Fruit fly (Drosophila melanogaster) whole organism: ENCODE measurements around the gene CG10341.

Experiments used
- CG8478 ChIP-seq: fragments of >200 bp; optimal IDR thresholded peaks from 2 replicates; lab custom pipeline; 2018; ENCODE audit warnings: inconsistent platforms
- Dll ChIP-seq: fragments of >200 bp; optimal IDR thresholded peaks from 2 replicates; lab custom pipeline; 2017

dm6 chr2L:18714086-18714485, 15.6 kb downstream of the CG10341 start:
- TF ChIP-seq CG8478 (lab: Kevin White, UChicago) (no peak), Dll (lab: Kevin White, UChicago) (no peak)
